Worm (Caenorhabditis elegans): ENCODE measurements around the gene Y55D5A.3.

Gene Y55D5A.3

DNA sequence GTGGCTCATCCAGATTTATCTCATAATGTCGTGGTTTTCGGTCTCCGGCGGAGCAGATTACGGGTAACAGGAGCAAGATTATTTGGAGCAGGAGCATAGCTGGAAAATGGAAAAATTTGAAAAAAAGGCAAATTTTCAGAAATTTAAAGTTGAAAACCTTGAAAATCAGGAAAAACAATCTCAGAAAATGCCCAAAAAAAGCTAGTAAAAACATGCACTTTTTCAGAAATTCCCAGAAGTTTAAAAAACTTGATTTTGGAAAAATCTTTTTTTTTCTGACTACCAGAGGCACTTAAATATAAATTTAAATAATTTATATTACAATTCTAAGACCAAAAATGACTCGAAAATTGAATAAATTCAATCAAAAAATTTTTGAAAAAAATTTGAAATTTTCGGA, at the start of gene Y55D5A.3:
TSS of gene Y55D5A.3 (minus strand) at position 101 of the 400 bp plus-strand sequence.
- no peak for TF ChIP-seq pha-4 (tag; optimal IDR thresholded peaks at IDR 0.05)
- no peak for TF ChIP-seq mls-2 (tag; optimal IDR thresholded peaks at IDR 0.05)
- no peak for TF ChIP-seq hlh-1 (tag; optimal IDR thresholded peaks at IDR 0.05)
- TF ChIP-seq ceh-83 (GFP tag; optimal IDR thresholded peaks at IDR 0.05): no peak
- no peak for TF ChIP-seq ceh-43 (GFP tag; optimal IDR thresholded peaks at IDR 0.05)
- TF ChIP-seq cnd-1 (tag; optimal IDR thresholded peaks at IDR 0.05): no peak
- TF ChIP-seq zip-8 (tag; optimal IDR thresholded peaks at IDR 0.05): no peak
- no peak for TF ChIP-seq nhr-237 (tag; optimal IDR thresholded peaks at IDR 0.05)
- no peak for TF ChIP-seq ztf-11 (tag; optimal IDR thresholded peaks at IDR 0.05)
- no peak for TF ChIP-seq nhr-76 (tag; optimal IDR thresholded peaks at IDR 0.05)
- no peak for TF ChIP-seq M03D4.4 (tag; optimal IDR thresholded peaks at IDR 0.05)
- no peak for TF ChIP-seq sptf-1 (tag; optimal IDR thresholded peaks at IDR 0.05)
- TF ChIP-seq lin-32 (GFP tag; optimal IDR thresholded peaks at IDR 0.05): no peak
- TF ChIP-seq ceh-39 (tag; optimal IDR thresholded peaks at IDR 0.05): no peak

DNA sequence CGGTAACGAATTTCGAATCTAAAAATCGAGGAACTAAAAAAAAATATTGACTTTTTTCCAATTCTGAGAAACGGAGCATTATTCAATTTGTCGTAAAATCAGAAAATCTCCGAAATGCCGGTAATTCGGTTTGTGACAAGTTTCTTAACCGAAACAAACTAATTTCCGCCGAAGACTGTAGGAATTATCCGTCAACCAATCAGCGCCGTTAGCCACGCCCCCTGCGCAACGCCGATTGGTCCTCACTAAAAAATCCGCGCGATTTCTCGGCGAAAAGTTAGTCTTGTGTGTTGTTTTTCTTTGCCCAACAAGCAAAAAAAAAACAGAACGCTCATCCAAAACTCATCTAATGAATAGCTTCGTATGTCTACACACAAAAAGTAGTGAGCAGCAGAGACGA, 44.4 kb upstream of the Y55D5A.3 start:
- TF ChIP-seq M03D4.4 (tag; optimal IDR thresholded peaks at IDR 0.05): no peak
- TF ChIP-seq hlh-1 (tag; optimal IDR thresholded peaks at IDR 0.05): no peak
- no peak for TF ChIP-seq sptf-1 (tag; optimal IDR thresholded peaks at IDR 0.05)
- TF ChIP-seq mls-2 (tag; optimal IDR thresholded peaks at IDR 0.05): no peak
- TF ChIP-seq unc-39 (tag; optimal IDR thresholded peaks at IDR 0.05): no peak
- TF ChIP-seq ceh-83 (GFP tag; optimal IDR thresholded peaks at IDR 0.05): no peak
- no peak for TF ChIP-seq unc-120 (tag; optimal IDR thresholded peaks at IDR 0.05; ENCODE audit: poor library complexity, severe bottlenecking)
- TF ChIP-seq nhr-28 (tag; optimal IDR thresholded peaks at IDR 0.05): no peak
- TF ChIP-seq lin-32 (GFP tag; optimal IDR thresholded peaks at IDR 0.05): no peak
- no peak for TF ChIP-seq sem-2 (GFP tag; optimal IDR thresholded peaks at IDR 0.05)
- TF ChIP-seq ztf-11 (tag; optimal IDR thresholded peaks at IDR 0.05): no peak
- TF ChIP-seq lsy-2 (tag; optimal IDR thresholded peaks at IDR 0.05): no peak

DNA sequence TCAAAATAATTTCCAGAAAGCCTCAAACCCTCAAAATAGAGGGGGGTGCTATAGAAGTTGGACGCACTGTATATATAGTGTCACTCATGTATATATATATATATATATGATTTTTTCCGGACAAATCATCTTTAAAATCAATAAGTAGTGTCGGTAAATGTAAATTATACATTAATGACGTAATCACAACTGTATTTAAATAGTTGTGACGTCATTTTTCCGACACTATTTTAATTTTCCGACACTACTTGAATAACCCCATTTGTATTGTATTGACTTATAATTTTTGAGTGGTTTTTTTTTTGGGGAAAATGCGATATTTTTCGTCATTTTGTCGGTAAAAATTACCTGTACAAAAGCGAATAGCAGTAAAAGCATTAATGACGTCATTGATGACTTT, 43.2 kb upstream of the Y55D5A.3 start:
- TF ChIP-seq ceh-83 (GFP tag; optimal IDR thresholded peaks at IDR 0.05): no peak
- TF ChIP-seq bed-3 (GFP tag; optimal IDR thresholded peaks at IDR 0.05): no peak
- TF ChIP-seq unc-39 (tag; optimal IDR thresholded peaks at IDR 0.05): no peak
- no peak for TF ChIP-seq M03D4.4 (tag; optimal IDR thresholded peaks at IDR 0.05)
- no peak for TF ChIP-seq elt-1 (tag; optimal IDR thresholded peaks at IDR 0.05; ENCODE audit: borderline replicate concordance, insufficient read depth)
- TF ChIP-seq hlh-1 (tag; optimal IDR thresholded peaks at IDR 0.05): no peak
- peak; percentile 99 for TF ChIP-seq zip-8 (tag; optimal IDR thresholded peaks at IDR 0.05)
- TF ChIP-seq ztf-11 (tag; optimal IDR thresholded peaks at IDR 0.05): no peak
- no peak for TF ChIP-seq ces-1 (GFP tag; optimal IDR thresholded peaks at IDR 0.05)

DNA sequence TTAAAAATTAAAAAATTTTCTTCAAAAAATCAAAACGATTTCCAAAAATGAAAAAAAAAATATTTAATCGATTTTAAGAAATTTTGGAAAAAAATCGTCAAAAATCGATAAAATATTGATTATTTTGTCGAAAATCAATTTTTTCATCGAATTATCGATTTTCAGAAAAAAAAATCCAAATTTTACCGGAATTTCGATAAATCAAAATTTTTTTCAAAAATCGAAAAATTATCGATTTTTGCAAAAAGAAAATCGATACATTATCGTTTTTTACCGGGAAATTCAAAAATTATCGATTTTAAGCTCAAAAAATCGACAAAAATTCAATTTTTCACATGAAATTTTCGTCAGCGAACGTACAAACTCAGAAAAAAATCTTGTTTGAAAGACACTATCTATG, 19.7 kb upstream of the Y55D5A.3 start:
- TF ChIP-seq unc-120 (tag; optimal IDR thresholded peaks at IDR 0.05; ENCODE audit: poor library complexity, severe bottlenecking) (no peak), unc-39 (tag; optimal IDR thresholded peaks at IDR 0.05) (no peak), lsy-2 (tag; optimal IDR thresholded peaks at IDR 0.05) (no peak), sptf-1 (tag; optimal IDR thresholded peaks at IDR 0.05) (no peak), nhr-237 (tag; optimal IDR thresholded peaks at IDR 0.05) (no peak), nhr-2 (tag; optimal IDR thresholded peaks at IDR 0.05) (no peak), elt-3 (tag; optimal IDR thresholded peaks at IDR 0.05) (no peak), zip-8 (tag; optimal IDR thresholded peaks at IDR 0.05) (no peak), lin-13 (tag; optimal IDR thresholded peaks at IDR 0.05) (no peak), hlh-1 (tag; optimal IDR thresholded peaks at IDR 0.05) (no peak), nhr-28 (tag; optimal IDR thresholded peaks at IDR 0.05) (no peak), sem-2 (GFP tag; optimal IDR thresholded peaks at IDR 0.05) (no peak), ceh-43 (GFP tag; optimal IDR thresholded peaks at IDR 0.05) (no peak), M03D4.4 (tag; optimal IDR thresholded peaks at IDR 0.05) (no peak), ham-2 (GFP tag; optimal IDR thresholded peaks at IDR 0.05) (no peak), ceh-39 (tag; optimal IDR thresholded peaks at IDR 0.05) (no peak), ces-1 (GFP tag; optimal IDR thresholded peaks at IDR 0.05) (no peak)

DNA sequence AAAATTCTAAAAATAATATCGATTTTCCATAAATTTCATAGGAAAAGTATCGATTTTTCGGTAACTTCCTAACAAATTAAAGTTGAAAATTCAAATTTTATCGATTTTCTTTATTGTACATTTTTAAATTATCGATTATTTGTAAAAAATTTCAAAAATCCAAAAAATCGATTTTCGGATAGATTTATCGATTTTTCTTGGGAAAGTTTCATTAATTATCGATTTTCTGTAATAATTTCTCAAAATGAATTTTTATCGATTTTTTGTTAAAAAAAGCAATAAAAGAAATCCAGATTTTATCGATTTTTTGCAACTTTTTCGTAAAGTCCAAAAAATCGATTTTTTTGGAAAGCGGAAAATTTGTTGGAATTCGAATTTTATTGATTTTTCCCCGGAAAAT, 18.4 kb upstream of the Y55D5A.3 start:
- no peak for TF ChIP-seq mep-1 (tag; optimal IDR thresholded peaks at IDR 0.05)
- TF ChIP-seq nhr-237 (tag; optimal IDR thresholded peaks at IDR 0.05): no peak
- TF ChIP-seq blmp-1 (tag; optimal IDR thresholded peaks at IDR 0.05): no peak
- no peak for TF ChIP-seq unc-120 (tag; optimal IDR thresholded peaks at IDR 0.05; ENCODE audit: poor library complexity, severe bottlenecking)
- no peak for TF ChIP-seq drap-1 (GFP tag; optimal IDR thresholded peaks at IDR 0.05)
- TF ChIP-seq flh-1 (GFP tag; optimal IDR thresholded peaks at IDR 0.05): no peak
- no peak for TF ChIP-seq ceh-83 (GFP tag; optimal IDR thresholded peaks at IDR 0.05)
- no peak for TF ChIP-seq sem-2 (GFP tag; optimal IDR thresholded peaks at IDR 0.05)
- no peak for TF ChIP-seq ceh-43 (GFP tag; optimal IDR thresholded peaks at IDR 0.05)
